Worm (Caenorhabditis elegans): Measurements from ENCODE around the gene kbp-3.
A peak's percentile ranks its signal among the peaks of the same experiment; 100 is the strongest.

Gene kbp-3

ce11 chrII:14377796-14378195 is 12.1 kb downstream of the kbp-3 start, which contains the start of gene acr-20:
Gene acr-20 (minus strand): TSS chrII:14377896.
- TF ChIP-seq zip-8 (tag; optimal IDR thresholded peaks at IDR 0.05): no peak
- TF ChIP-seq hlh-1 (tag; optimal IDR thresholded peaks at IDR 0.05): no peak
- TF ChIP-seq flh-1 (GFP tag; optimal IDR thresholded peaks at IDR 0.05): no peak
- no peak for TF ChIP-seq mls-2 (tag; optimal IDR thresholded peaks at IDR 0.05)
- TF ChIP-seq sptf-1 (tag; optimal IDR thresholded peaks at IDR 0.05): no peak
- no peak for TF ChIP-seq tbx-8 (GFP tag; optimal IDR thresholded peaks at IDR 0.05)
- no peak for TF ChIP-seq elt-1 (tag; optimal IDR thresholded peaks at IDR 0.05; ENCODE audit: borderline replicate concordance, insufficient read depth)
- TF ChIP-seq sem-2 (GFP tag; optimal IDR thresholded peaks at IDR 0.05): no peak
- no peak for TF ChIP-seq M03D4.4 (tag; optimal IDR thresholded peaks at IDR 0.05)
- TF ChIP-seq ceh-39 (tag; optimal IDR thresholded peaks at IDR 0.05): no peak
- TF ChIP-seq unc-39 (tag; optimal IDR thresholded peaks at IDR 0.05): no peak
- no peak for TF ChIP-seq ham-2 (GFP tag; optimal IDR thresholded peaks at IDR 0.05)
- no peak for TF ChIP-seq ces-1 (GFP tag; optimal IDR thresholded peaks at IDR 0.05)
- no peak for TF ChIP-seq blmp-1 (tag; optimal IDR thresholded peaks at IDR 0.05)
- TF ChIP-seq unc-62 (GFP tag; optimal IDR thresholded peaks at IDR 0.05): no peak
- no peak for TF ChIP-seq drap-1 (GFP tag; optimal IDR thresholded peaks at IDR 0.05)
- TF ChIP-seq snpc-4 (tag; optimal IDR thresholded peaks at IDR 0.05): no peak
- no peak for TF ChIP-seq nhr-76 (tag; optimal IDR thresholded peaks at IDR 0.05)
- no peak for TF ChIP-seq unc-120 (tag; optimal IDR thresholded peaks at IDR 0.05; ENCODE audit: poor library complexity, severe bottlenecking)
- no peak for TF ChIP-seq elt-3 (tag; optimal IDR thresholded peaks at IDR 0.05)

ce11 chrII:14374594-14374993 is 15.3 kb downstream of the kbp-3 start:
- TF ChIP-seq ham-2 (GFP tag; optimal IDR thresholded peaks at IDR 0.05): peak; percentile 21
- TF ChIP-seq unc-39 (tag; optimal IDR thresholded peaks at IDR 0.05): no peak

- no peak for TF ChIP-seq mls-2 (tag; optimal IDR thresholded peaks at IDR 0.05)
- TF ChIP-seq pha-4 (tag; optimal IDR thresholded peaks at IDR 0.05): no peak
- TF ChIP-seq ces-1 (GFP tag; optimal IDR thresholded peaks at IDR 0.05): peak; percentile 88
- TF ChIP-seq unc-120 (tag; optimal IDR thresholded peaks at IDR 0.05; ENCODE audit: poor library complexity, severe bottlenecking): peak; percentile 30
- peak; percentile 29 for TF ChIP-seq ceh-83 (GFP tag; optimal IDR thresholded peaks at IDR 0.05)
- peak; percentile 39 for TF ChIP-seq sptf-1 (tag; optimal IDR thresholded peaks at IDR 0.05)
- TF ChIP-seq mep-1 (tag; optimal IDR thresholded peaks at IDR 0.05): peak; percentile 50
- TF ChIP-seq lsy-2 (tag; optimal IDR thresholded peaks at IDR 0.05): peak; percentile 38
Measured at ce11 chrII:14365182-14365751, 24.6 kb downstream of the kbp-3 start, which contains the start of gene imb-2. Gene imb-2 (plus strand): TSS chrII:14365701.

ce11 chrII:14361719-14362118 is 28.2 kb downstream of the kbp-3 start, which contains the start of gene tebp-1:
Gene tebp-1 (plus strand): TSS chrII:14362019.
- TF ChIP-seq blmp-1 (tag; optimal IDR thresholded peaks at IDR 0.05) (no peak), drap-1 (GFP tag; optimal IDR thresholded peaks at IDR 0.05) (no peak), cnd-1 (tag; optimal IDR thresholded peaks at IDR 0.05) (no peak), elt-1 (tag; optimal IDR thresholded peaks at IDR 0.05; ENCODE audit: borderline replicate concordance, insufficient read depth) (no peak), ceh-43 (GFP tag; optimal IDR thresholded peaks at IDR 0.05) (no peak), unc-62 (GFP tag; optimal IDR thresholded peaks at IDR 0.05) (no peak), nhr-76 (tag; optimal IDR thresholded peaks at IDR 0.05) (no peak), pha-4 (tag; optimal IDR thresholded peaks at IDR 0.05) (no peak), lin-32 (GFP tag; optimal IDR thresholded peaks at IDR 0.05) (no peak), nhr-12 (tag; optimal IDR thresholded peaks at IDR 0.05) (no peak), hlh-1 (tag; optimal IDR thresholded peaks at IDR 0.05) (no peak), unc-39 (tag; optimal IDR thresholded peaks at IDR 0.05) (no peak), bed-3 (GFP tag; optimal IDR thresholded peaks at IDR 0.05) (no peak), nhr-28 (tag; optimal IDR thresholded peaks at IDR 0.05) (no peak), zip-8 (tag; optimal IDR thresholded peaks at IDR 0.05) (no peak), sem-2 (GFP tag; optimal IDR thresholded peaks at IDR 0.05) (no peak), sptf-1 (tag; optimal IDR thresholded peaks at IDR 0.05) (no peak), flh-1 (GFP tag; optimal IDR thresholded peaks at IDR 0.05) (no peak)

- no peak for TF ChIP-seq drap-1 (GFP tag; optimal IDR thresholded peaks at IDR 0.05)
- no peak for TF ChIP-seq sem-2 (GFP tag; optimal IDR thresholded peaks at IDR 0.05)
- TF ChIP-seq elt-1 (tag; optimal IDR thresholded peaks at IDR 0.05; ENCODE audit: borderline replicate concordance, insufficient read depth): no peak
- TF ChIP-seq nhr-76 (tag; optimal IDR thresholded peaks at IDR 0.05): no peak
- TF ChIP-seq unc-120 (tag; optimal IDR thresholded peaks at IDR 0.05; ENCODE audit: poor library complexity, severe bottlenecking): no peak
- no peak for TF ChIP-seq ces-1 (GFP tag; optimal IDR thresholded peaks at IDR 0.05)
- no peak for TF ChIP-seq mab-5 (tag; optimal IDR thresholded peaks at IDR 0.05)
- no peak for TF ChIP-seq nhr-28 (tag; optimal IDR thresholded peaks at IDR 0.05)
Measured at ce11 chrII:14360675-14361074, 29.2 kb downstream of the kbp-3 start.
